Fruit fly (Drosophila melanogaster) whole organism, embryonic: ENCODE data around the gene CG42536.

ENCODE experiments used
- CG10979 ChIP-seq: fragments of 200-800 bp; sonication (Bioruptor generic); optimal IDR thresholded peaks from 2 replicates; lab custom pipeline; 2018; ENCODE audit warnings: missing biosample characterization, mild to moderate bottlenecking, missing genetic modification characterization, moderate library complexity
- CG11085 ChIP-seq: fragments of 200-800 bp; sonication (Bioruptor generic); IDR thresholded peaks from 2 replicates; pipeline ENCODE4 v1.3.6; 2022; ENCODE audit warnings: missing biosample characterization, missing genetic modification characterization
- CG11560 ChIP-seq: fragments of 200-800 bp; sonication (Bioruptor generic); IDR thresholded peaks from 3 replicates; pipeline ENCODE4 v1.3.6; 2022; ENCODE audit warnings: missing biosample characterization, missing genetic modification characterization
- CG13894 ChIP-seq: fragments of 200-800 bp; sonication (Bioruptor generic); optimal IDR thresholded peaks from 3 replicates; lab custom pipeline; 2018; ENCODE audit warnings: missing biosample characterization, mild to moderate bottlenecking, missing genetic modification characterization, moderate library complexity
- CG15269 ChIP-seq: fragments of 200-800 bp; sonication (Bioruptor generic); optimal IDR thresholded peaks from 2 replicates; lab custom pipeline; 2018; ENCODE audit warnings: missing biosample characterization, mild to moderate bottlenecking, missing genetic modification characterization, moderate library complexity
- CG15601 ChIP-seq: fragments of 200-800 bp; sonication (Bioruptor generic); optimal IDR thresholded peaks from 3 replicates; lab custom pipeline; 2019; ENCODE audit warnings: missing biosample characterization, mild to moderate bottlenecking, missing genetic modification characterization, moderate library complexity
- CG1602 ChIP-seq: fragments of 200-800 bp; sonication (Bioruptor generic); optimal IDR thresholded peaks from 3 replicates; lab custom pipeline; 2016; ENCODE audit warnings: missing biosample characterization, missing genetic modification characterization
- CG1647 ChIP-seq: fragments of 200-800 bp; sonication (Bioruptor generic); optimal IDR thresholded peaks from 3 replicates; lab custom pipeline; 2016; ENCODE audit warnings: missing biosample characterization, missing genetic modification characterization
- CG17802 ChIP-seq: fragments of 200-800 bp; sonication (Bioruptor generic); optimal IDR thresholded peaks from 2 replicates; lab custom pipeline; 2018; ENCODE audit warnings: missing biosample characterization, mild to moderate bottlenecking, missing genetic modification characterization, moderate library complexity
- CG2875 ChIP-seq: fragments of 200-800 bp; sonication (Bioruptor generic); optimal IDR thresholded peaks from 2 replicates; lab custom pipeline; 2017; ENCODE audit warnings: missing biosample characterization, mild to moderate bottlenecking, missing genetic modification characterization, missing genetic modification reagents
- CG31441 ChIP-seq: fragments of 200-800 bp; sonication (Bioruptor generic); IDR thresholded peaks from 2 replicates; pipeline ENCODE4 v1.3.6; 2022; ENCODE audit warnings: missing biosample characterization, missing genetic modification characterization
- CG32767 ChIP-seq: fragments of 200-800 bp; sonication (Bioruptor generic); IDR thresholded peaks from 2 replicates; pipeline ENCODE4 v1.3.6; 2022; ENCODE audit warnings: missing biosample characterization, missing genetic modification characterization
- CG3281 ChIP-seq: fragments of 200-800 bp; sonication (Bioruptor generic); optimal IDR thresholded peaks from 3 replicates; lab custom pipeline; 2017; ENCODE audit warnings: missing biosample characterization, mild to moderate bottlenecking, missing genetic modification characterization
- CG3407 ChIP-seq: fragments of 200-800 bp; sonication (Bioruptor generic); optimal IDR thresholded peaks from 2 replicates; lab custom pipeline; 2018; ENCODE audit warnings: missing biosample characterization, mild to moderate bottlenecking, missing genetic modification characterization
- CG5245 ChIP-seq: fragments of 200-800 bp; sonication (Bioruptor generic); optimal IDR thresholded peaks from 3 replicates; lab custom pipeline; 2016; ENCODE audit warnings: missing biosample characterization, missing genetic modification characterization
- CG8765 ChIP-seq: fragments of 200-800 bp; sonication (Bioruptor generic); IDR thresholded peaks from 2 replicates; pipeline ENCODE4 v1.3.6; 2022; ENCODE audit warnings: missing biosample characterization, missing genetic modification characterization
- Deaf1 ChIP-seq: fragments of 200-800 bp; optimal IDR thresholded peaks from 3 replicates; lab custom pipeline; 2019; ENCODE audit warnings: missing biosample characterization, mild to moderate bottlenecking, missing genetic modification characterization, moderate library complexity
- Dip2 ChIP-seq: fragments of 200-800 bp; sonication (Bioruptor generic); IDR thresholded peaks from 2 replicates; pipeline ENCODE4 v1.3.6; 2022; ENCODE audit warnings: missing biosample characterization, missing genetic modification characterization
- E2f1 ChIP-seq: fragments of 200-800 bp; sonication (Bioruptor generic); IDR thresholded peaks from 2 replicates; pipeline ENCODE4 v1.3.6; 2022; ENCODE audit warnings: missing biosample characterization, missing genetic modification characterization
- Eip74EF ChIP-seq, 2 experiments: fragments of 200-800 bp in 1 of 2; fragments of >200 bp in 1 of 2; sonication (Bioruptor generic) in 1 of 2; optimal IDR thresholded peaks; 2 replicates each; lab custom pipeline; 2017 to 2019; ENCODE audit warnings: missing biosample characterization in 2 of 2, missing genetic modification characterization in 2 of 2, mild to moderate bottlenecking in 1 of 2, moderate library complexity in 1 of 2
- Fer2 ChIP-seq: fragments of 200-800 bp; sonication (Bioruptor generic); optimal IDR thresholded peaks from 2 replicates; lab custom pipeline; 2018; ENCODE audit warnings: missing biosample characterization, mild to moderate bottlenecking, missing genetic modification characterization, moderate library complexity
- Hr3 ChIP-seq: fragments of 200-800 bp; sonication (Bioruptor generic); optimal IDR thresholded peaks from 3 replicates; lab custom pipeline; 2016; ENCODE audit warnings: missing biosample characterization, missing genetic modification characterization
- Lpt ChIP-seq: fragments of >200 bp; optimal IDR thresholded peaks from 2 replicates; lab custom pipeline; 2018; ENCODE audit warnings: missing biosample characterization, missing genetic modification characterization
- MESR4 ChIP-seq: fragments of 200-800 bp; sonication (Bioruptor generic); optimal IDR thresholded peaks from 2 replicates; lab custom pipeline; 2018; ENCODE audit warnings: missing biosample characterization, mild to moderate bottlenecking, missing genetic modification characterization, moderate library complexity
- Mes4 ChIP-seq: fragments of 200-800 bp; sonication (Bioruptor generic); optimal IDR thresholded peaks from 2 replicates; lab custom pipeline; 2016; ENCODE audit warnings: missing biosample characterization, missing genetic modification characterization
- Myb ChIP-seq: fragments of 200-800 bp; sonication (Bioruptor generic); optimal IDR thresholded peaks from 2 replicates; lab custom pipeline; 2016; ENCODE audit warnings: missing biosample characterization, missing genetic modification characterization
- NK7.1 ChIP-seq: fragments of 200-800 bp; sonication (Bioruptor generic); optimal IDR thresholded peaks from 3 replicates; lab custom pipeline; 2016; ENCODE audit warnings: missing biosample characterization, missing genetic modification characterization
- PHDP ChIP-seq: fragments of 200-800 bp; sonication (Bioruptor generic); optimal IDR thresholded peaks from 3 replicates; lab custom pipeline; 2018; ENCODE audit warnings: missing biosample characterization, mild to moderate bottlenecking, missing genetic modification characterization, moderate library complexity
- Pdp1 ChIP-seq, 2 experiments: fragments of 200-800 bp; sonication (Bioruptor generic); optimal IDR thresholded peaks; 3 replicates each; lab custom pipeline; 2016; ENCODE audit warnings: missing biosample characterization in 2 of 2, missing genetic modification characterization in 2 of 2, mild to moderate bottlenecking in 1 of 2, moderate library complexity in 1 of 2
- Rx ChIP-seq: fragments of 200-800 bp; sonication (Bioruptor generic); IDR thresholded peaks from 2 replicates; pipeline ENCODE4 v1.3.6; 2022; ENCODE audit warnings: missing biosample characterization, missing genetic modification characterization
- TFAM ChIP-seq: fragments of 200-800 bp; sonication (Bioruptor generic); optimal IDR thresholded peaks from 2 replicates; lab custom pipeline; 2017; ENCODE audit warnings: missing biosample characterization, missing genetic modification characterization, inconsistent platforms
- amos ChIP-seq: fragments of 200-800 bp; sonication (Bioruptor generic); IDR thresholded peaks from 2 replicates; pipeline ENCODE4 v1.3.6; 2022; ENCODE audit warnings: missing biosample characterization, missing genetic modification characterization; ENCODE audit not compliant: partially characterized antibody
- ap ChIP-seq: fragments of 200-800 bp; sonication (Bioruptor generic); IDR thresholded peaks from 2 replicates; pipeline ENCODE4 v1.3.6; 2022; ENCODE audit warnings: missing biosample characterization, missing genetic modification characterization
- ci ChIP-seq: fragments of 200-800 bp; sonication (Bioruptor generic); IDR thresholded peaks from 3 replicates; pipeline ENCODE4 v1.3.6; 2022; ENCODE audit warnings: missing biosample characterization, missing genetic modification characterization
- cwo ChIP-seq: fragments of 200-800 bp; sonication (Bioruptor generic); optimal IDR thresholded peaks from 3 replicates; lab custom pipeline; 2017; ENCODE audit warnings: missing biosample characterization, missing genetic modification characterization, mild to moderate bottlenecking, moderate library complexity, missing genetic modification reagents
- dimm ChIP-seq: fragments of 200-800 bp; sonication (Bioruptor generic); IDR thresholded peaks from 2 replicates; pipeline ENCODE4 v1.3.6; 2022; ENCODE audit warnings: missing biosample characterization, missing genetic modification characterization
- dysf ChIP-seq: fragments of 200-800 bp; sonication (Bioruptor generic); IDR thresholded peaks from 3 replicates; pipeline ENCODE4 v1.3.6; 2022; ENCODE audit warnings: missing biosample characterization, missing genetic modification characterization
- fd102C ChIP-seq: fragments of 200-800 bp; sonication (Bioruptor generic); optimal IDR thresholded peaks from 2 replicates; lab custom pipeline; 2018; ENCODE audit warnings: missing biosample characterization, mild to moderate bottlenecking, missing genetic modification characterization, moderate library complexity
- fd64A ChIP-seq: fragments of 200-800 bp; sonication (Bioruptor generic); optimal IDR thresholded peaks from 3 replicates; lab custom pipeline; 2018; ENCODE audit warnings: missing biosample characterization, mild to moderate bottlenecking, missing genetic modification characterization
- grau ChIP-seq: fragments of 200-800 bp; optimal IDR thresholded peaks from 3 replicates; lab custom pipeline; 2019; ENCODE audit warnings: missing biosample characterization, mild to moderate bottlenecking, missing genetic modification characterization, moderate library complexity
- grn ChIP-seq: fragments of 200-800 bp; sonication (Bioruptor generic); optimal IDR thresholded peaks from 3 replicates; lab custom pipeline; 2017; ENCODE audit warnings: missing biosample characterization, missing genetic modification characterization
- maf-S ChIP-seq: fragments of 200-800 bp; sonication (Bioruptor generic); optimal IDR thresholded peaks from 2 replicates; lab custom pipeline; 2016; ENCODE audit warnings: missing biosample characterization, missing genetic modification characterization
- pros ChIP-seq: fragments of 200-800 bp; sonication (Bioruptor generic); optimal IDR thresholded peaks from 3 replicates; lab custom pipeline; 2019; ENCODE audit warnings: missing biosample characterization, mild to moderate bottlenecking, missing genetic modification characterization, moderate library complexity
- sens ChIP-seq: fragments of 200-800 bp; sonication (Bioruptor generic); peaks from one replicate; lab custom pipeline; 2016; ENCODE audit warnings: missing biosample characterization, missing genetic modification characterization
- sisA ChIP-seq: fragments of 200-800 bp; sonication (Bioruptor generic); IDR thresholded peaks from 2 replicates; pipeline ENCODE4 v1.3.6; 2022; ENCODE audit warnings: missing biosample characterization, missing genetic modification characterization
- slbo ChIP-seq: fragments of 200-800 bp; sonication (Bioruptor generic); IDR thresholded peaks from 2 replicates; pipeline ENCODE4 v1.3.6; 2022; ENCODE audit warnings: missing biosample characterization, missing genetic modification characterization
- so ChIP-seq: fragments of 200-800 bp; sonication (Bioruptor generic); IDR thresholded peaks from 3 replicates; pipeline ENCODE4 v1.3.6; 2022; ENCODE audit warnings: missing biosample characterization, missing genetic modification characterization
- sqz ChIP-seq: fragments of 200-800 bp; sonication (Bioruptor generic); optimal IDR thresholded peaks from 3 replicates; lab custom pipeline; 2018; ENCODE audit warnings: missing biosample characterization, mild to moderate bottlenecking, missing genetic modification characterization
- tll ChIP-seq, 2 experiments: fragments of 200-800 bp in 1 of 2; fragments of >200 bp in 1 of 2; sonication (Bioruptor generic) in 1 of 2; optimal IDR thresholded peaks; 2 replicates each; lab custom pipeline; 2017 to 2019; ENCODE audit warnings: missing biosample characterization in 2 of 2, missing genetic modification characterization in 2 of 2, mild to moderate bottlenecking in 1 of 2, moderate library complexity in 1 of 2
- vnd ChIP-seq: fragments of 200-800 bp; sonication (Bioruptor generic); IDR thresholded peaks from 3 replicates; pipeline ENCODE4 v1.3.6; 2022; ENCODE audit warnings: missing biosample characterization, missing genetic modification characterization; ENCODE audit not compliant: partially characterized antibody

Gene CG42536

DNA sequence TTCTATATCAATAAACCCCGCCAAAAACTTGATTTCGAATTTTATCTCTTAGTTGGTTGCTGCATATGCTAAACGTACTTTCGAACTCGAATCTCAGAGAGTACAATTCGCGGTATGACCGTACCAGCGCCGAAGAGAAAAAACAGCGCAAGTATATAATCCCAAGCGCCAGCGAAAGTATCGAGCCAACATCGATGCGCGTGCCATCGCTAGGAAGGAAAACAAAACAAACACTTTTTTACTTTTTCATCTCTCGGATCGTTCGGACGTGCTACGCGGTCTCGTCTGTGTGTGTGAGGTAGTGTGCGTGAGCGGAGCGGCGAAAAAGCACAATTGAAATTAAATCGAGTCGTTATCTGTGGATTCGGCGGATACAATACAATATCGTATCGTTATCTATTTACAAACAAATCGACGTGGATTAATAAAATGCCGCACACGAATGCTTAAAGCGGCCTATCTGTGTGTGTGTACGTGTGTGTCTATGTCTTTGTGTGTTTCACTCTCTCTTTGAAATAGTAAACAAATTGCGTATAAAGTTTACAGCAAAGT is 34.7 kb upstream of the CG42536 start, which contains the start of gene simj (continued):
- no peak for TF ChIP-seq Hr3
- peak; percentile 94 for TF ChIP-seq amos (GFP tag; lab: Robert Waterston, UW)
- no peak for TF ChIP-seq CG5245
- TF ChIP-seq MESR4 (GFP tag; lab: Kevin White, UChicago), result peak; percentile 68
- peak; percentile 52 for TF ChIP-seq grau (tag; lab: Kevin White, UChicago)
- 0 out of 2 replicates have a peak, but pooled peaks have one; percentile 16 for TF ChIP-seq E2f1 (GFP tag; lab: Robert Waterston, UW)
- TF ChIP-seq Eip74EF (GFP tag; optimal IDR thresholded peaks at IDR 0.05; lab: Kevin White, UChicago), result peak in 1 of 2 experiments; percentile 58
- no peak for TF ChIP-seq CG11085 (GFP tag; lab: Robert Waterston, UW)
- TF ChIP-seq sisA, result no peak
- TF ChIP-seq fd102C (GFP tag; lab: Kevin White, UChicago), result no peak
- 0 out of 3 replicates have a peak, but pooled peaks have one; percentile 9 for TF ChIP-seq dysf (GFP tag; lab: Robert Waterston, UW)
- TF ChIP-seq Myb (GFP tag; lab: Kevin White, UChicago), result peak; percentile 50
- TF ChIP-seq Dip2, result no peak
- TF ChIP-seq so (GFP tag; lab: Robert Waterston, UW), result peak; percentile 57; the same call in 1 of the 3 replicates
- TF ChIP-seq maf-S (GFP tag; lab: Kevin White, UChicago), result no peak
- TF ChIP-seq CG10979 (tag; lab: Kevin White, UChicago), result peak; percentile 37
- no peak for TF ChIP-seq Lpt (GFP tag; lab: Kevin White, UChicago)
- no peak for TF ChIP-seq Rx
- no peak for TF ChIP-seq CG17802 (tag; lab: Kevin White, UChicago)
- TF ChIP-seq CG8765 (GFP tag; lab: Robert Waterston, UW), result no peak
- peak; percentile 1 for TF ChIP-seq Mes4 (GFP tag; lab: Kevin White, UChicago)
- TF ChIP-seq sqz, result peak; percentile 67
- no peak for TF ChIP-seq cwo (GFP tag; lab: Kevin White, UChicago)
- peak; percentile 38 for TF ChIP-seq CG15601 (tag; lab: Kevin White, UChicago)
- TF ChIP-seq CG1647 (GFP tag; lab: Kevin White, UChicago), result peak; percentile 13
- peak; percentile 50 for TF ChIP-seq fd64A
- TF ChIP-seq vnd (GFP tag; lab: Robert Waterston, UW), result peak; percentile 64
- TF ChIP-seq ap (GFP tag; lab: Robert Waterston, UW), result no peak
- TF ChIP-seq CG1602 (GFP tag; lab: Kevin White, UChicago), result no peak
- peak; percentile 60 for TF ChIP-seq Deaf1 (tag; lab: Kevin White, UChicago)
- peak; percentile 51 for TF ChIP-seq slbo
- no peak for TF ChIP-seq NK7.1 (GFP tag; lab: Kevin White, UChicago)
- peak; percentile 46; the same call in 1 of the 2 replicates for TF ChIP-seq CG31441 (GFP tag; lab: Robert Waterston, UW)
- peak; percentile 17 for TF ChIP-seq CG2875 (GFP tag; lab: Kevin White, UChicago)
- TF ChIP-seq sens (GFP tag; lab: Kevin White, UChicago), result peak; percentile 82
- TF ChIP-seq CG3407 (GFP tag; lab: Kevin White, UChicago), result no peak
- TF ChIP-seq TFAM (GFP tag; lab: Kevin White, UChicago), result no peak
- no peak for TF ChIP-seq dimm (GFP tag; lab: Robert Waterston, UW)
- TF ChIP-seq Fer2 (tag; lab: Kevin White, UChicago), result no peak
- TF ChIP-seq ci (GFP tag; lab: Robert Waterston, UW), result peak; percentile 81
- no peak for TF ChIP-seq CG11560 (tag; lab: Robert Waterston, UW)
- peak; percentile 18 for TF ChIP-seq pros
- TF ChIP-seq CG13894, result peak; percentile 89
- TF ChIP-seq Pdp1 (GFP tag; optimal IDR thresholded peaks at IDR 0.05; lab: Kevin White, UChicago), result peak; percentile 38 to 55
- TF ChIP-seq PHDP (tag; lab: Kevin White, UChicago), result peak; percentile 34
- TF ChIP-seq CG15269, result peak; percentile 47
- no peak for TF ChIP-seq CG32767 (GFP tag; lab: Robert Waterston, UW)
- peak; percentile 68 for TF ChIP-seq grn (GFP tag; lab: Kevin White, UChicago)
- TF ChIP-seq CG3281 (GFP tag; lab: Kevin White, UChicago), result peak; percentile 23
- TF ChIP-seq tll (GFP tag; optimal IDR thresholded peaks at IDR 0.05; lab: Kevin White, UChicago), result no peak
